Fruit fly (Drosophila melanogaster) whole organism, embryonic: ENCODE results near the gene CG32811.

Experiments used
- Blimp-1 ChIP-seq: fragments of 200-800 bp; sonication (Bioruptor generic); optimal IDR thresholded peaks from 3 replicates; lab custom pipeline; 2018; ENCODE audit warnings: missing biosample characterization, missing genetic modification characterization, mild to moderate bottlenecking, moderate library complexity, missing genetic modification reagents
- C15 ChIP-seq: fragments of 200-800 bp; sonication (Bioruptor generic); IDR thresholded peaks from 3 replicates; pipeline ENCODE4 v1.3.6; 2022; ENCODE audit warnings: missing biosample characterization, missing genetic modification characterization
- CG10959 ChIP-seq: fragments of 200-800 bp; sonication (Bioruptor generic); IDR thresholded peaks from 2 replicates; pipeline ENCODE4 v1.3.6; 2022; ENCODE audit warnings: missing biosample characterization, missing genetic modification characterization
- CG11093 ChIP-seq: fragments of 200-800 bp; sonication (Bioruptor generic); IDR thresholded peaks from 3 replicates; pipeline ENCODE4 v1.3.6; 2022; ENCODE audit warnings: missing biosample characterization, missing genetic modification characterization
- CG11696 ChIP-seq: fragments of 200-800 bp; sonication (Bioruptor generic); IDR thresholded peaks from 2 replicates; pipeline ENCODE4 v1.3.6; 2022; ENCODE audit warnings: missing biosample characterization, missing genetic modification characterization
- CG12391 ChIP-seq: fragments of 200-800 bp; sonication (Bioruptor generic); optimal IDR thresholded peaks from 3 replicates; lab custom pipeline; 2018; ENCODE audit warnings: missing biosample characterization, mild to moderate bottlenecking, missing genetic modification characterization, moderate library complexity
- CG12942 ChIP-seq: fragments of 200-800 bp; sonication (Bioruptor generic); optimal IDR thresholded peaks from 3 replicates; lab custom pipeline; 2016; ENCODE audit warnings: missing biosample characterization, missing genetic modification characterization
- CG13296 ChIP-seq: fragments of 200-800 bp; sonication (Bioruptor generic); optimal IDR thresholded peaks from 3 replicates; lab custom pipeline; 2018; ENCODE audit warnings: missing biosample characterization, mild to moderate bottlenecking, missing genetic modification characterization
- CG14050 ChIP-seq: fragments of 200-800 bp; sonication (Bioruptor generic); IDR thresholded peaks from 3 replicates; pipeline ENCODE4 v1.3.6; 2022; ENCODE audit warnings: missing biosample characterization, missing genetic modification characterization
- CG15269 ChIP-seq: fragments of 200-800 bp; sonication (Bioruptor generic); optimal IDR thresholded peaks from 2 replicates; lab custom pipeline; 2018; ENCODE audit warnings: missing biosample characterization, mild to moderate bottlenecking, missing genetic modification characterization, moderate library complexity
- CG15479 ChIP-seq: fragments of 200-800 bp; sonication (Bioruptor generic); optimal IDR thresholded peaks from 3 replicates; lab custom pipeline; 2019; ENCODE audit warnings: missing biosample characterization, mild to moderate bottlenecking, missing genetic modification characterization, moderate library complexity
- CG16779 ChIP-seq: fragments of 200-800 bp; sonication (Bioruptor generic); IDR thresholded peaks from 2 replicates; pipeline ENCODE4 v1.3.6; 2022; ENCODE audit warnings: missing biosample characterization, missing genetic modification characterization
- CG17829 ChIP-seq: fragments of 200-800 bp; optimal IDR thresholded peaks from 2 replicates; lab custom pipeline; 2019; ENCODE audit warnings: missing biosample characterization, mild to moderate bottlenecking, missing genetic modification characterization, moderate library complexity
- CG18619 ChIP-seq: fragments of 200-800 bp; sonication (Bioruptor generic); optimal IDR thresholded peaks from 3 replicates; lab custom pipeline; 2017; ENCODE audit warnings: missing biosample characterization, mild to moderate bottlenecking, missing genetic modification characterization
- CG32532 ChIP-seq: fragments of 200-800 bp; sonication (Bioruptor generic); IDR thresholded peaks from 2 replicates; pipeline ENCODE4 v1.3.6; 2022; ENCODE audit warnings: missing biosample characterization, missing genetic modification characterization
- CG33557 ChIP-seq: fragments of 200-800 bp; sonication (Bioruptor generic); optimal IDR thresholded peaks from 2 replicates; lab custom pipeline; 2019; ENCODE audit warnings: missing biosample characterization, mild to moderate bottlenecking, missing genetic modification characterization, moderate library complexity
- CG4820 ChIP-seq: fragments of 200-800 bp; sonication (Bioruptor generic); optimal IDR thresholded peaks from 3 replicates; lab custom pipeline; 2016; ENCODE audit warnings: missing biosample characterization, missing genetic modification characterization
- CG6813 ChIP-seq: fragments of 200-800 bp; sonication (Bioruptor generic); optimal IDR thresholded peaks from 2 replicates; lab custom pipeline; 2017; ENCODE audit warnings: missing biosample characterization, missing genetic modification characterization, mild to moderate bottlenecking, moderate library complexity, missing genetic modification reagents
- CG7357 ChIP-seq: fragments of 200-800 bp; sonication (Bioruptor generic); IDR thresholded peaks from 3 replicates; pipeline ENCODE4 v1.3.6; 2022; ENCODE audit warnings: missing biosample characterization, missing genetic modification characterization
- CG7745 ChIP-seq: fragments of 200-800 bp; sonication (Bioruptor generic); optimal IDR thresholded peaks from 2 replicates; lab custom pipeline; 2018; ENCODE audit warnings: missing biosample characterization, mild to moderate bottlenecking, missing genetic modification characterization, moderate library complexity
- CG7786 ChIP-seq: fragments of 200-800 bp; sonication (Bioruptor generic); optimal IDR thresholded peaks from 2 replicates; lab custom pipeline; 2016; ENCODE audit warnings: missing biosample characterization, missing genetic modification characterization
- CG7839 ChIP-seq: fragments of 200-800 bp; sonication (Bioruptor generic); optimal IDR thresholded peaks from 3 replicates; lab custom pipeline; 2018; ENCODE audit warnings: missing biosample characterization, mild to moderate bottlenecking, missing genetic modification characterization, moderate library complexity
- CG8281 ChIP-seq: fragments of 200-800 bp; sonication (Bioruptor generic); optimal IDR thresholded peaks from 2 replicates; lab custom pipeline; 2018; ENCODE audit warnings: missing biosample characterization, mild to moderate bottlenecking, missing genetic modification characterization, moderate library complexity
- CG9215 ChIP-seq: fragments of 200-800 bp; sonication (Bioruptor generic); IDR thresholded peaks from 2 replicates; pipeline ENCODE4 v1.3.6; 2022; ENCODE audit warnings: missing biosample characterization, missing genetic modification characterization
- CG9876 ChIP-seq: fragments of 200-800 bp; sonication (Bioruptor generic); optimal IDR thresholded peaks from 2 replicates; lab custom pipeline; 2016; ENCODE audit warnings: missing biosample characterization, missing genetic modification characterization
- CrebB ChIP-seq: fragments of 200-800 bp; sonication (Bioruptor generic); optimal IDR thresholded peaks from 3 replicates; lab custom pipeline; 2018; ENCODE audit warnings: missing biosample characterization, mild to moderate bottlenecking, missing genetic modification characterization
- Dip2 ChIP-seq: fragments of 200-800 bp; sonication (Bioruptor generic); IDR thresholded peaks from 2 replicates; pipeline ENCODE4 v1.3.6; 2022; ENCODE audit warnings: missing biosample characterization, missing genetic modification characterization
- Dll ChIP-seq: fragments of 200-800 bp; sonication (Bioruptor generic); IDR thresholded peaks from 4 replicates; pipeline ENCODE4 v1.3.6; 2022; ENCODE audit warnings: missing biosample characterization, missing genetic modification characterization; ENCODE audit not compliant: partially characterized antibody
- Drgx ChIP-seq: fragments of 200-800 bp; sonication (Bioruptor generic); IDR thresholded peaks from 2 replicates; pipeline ENCODE4 v1.3.6; 2022; ENCODE audit warnings: missing biosample characterization, missing genetic modification characterization
- Lim3 ChIP-seq: fragments of 200-800 bp; sonication (Bioruptor generic); IDR thresholded peaks from 2 replicates; pipeline ENCODE4 v1.3.6; 2022; ENCODE audit warnings: missing biosample characterization, missing genetic modification characterization
- Med ChIP-seq: fragments of 200-800 bp; sonication (Bioruptor generic); peaks from one replicate; lab custom pipeline; 2016; ENCODE audit warnings: missing biosample characterization, missing genetic modification characterization, mild to moderate bottlenecking, inconsistent platforms, moderate library complexity
- Oli ChIP-seq: fragments of 200-800 bp; sonication (Bioruptor generic); optimal IDR thresholded peaks from 2 replicates; lab custom pipeline; 2018; ENCODE audit warnings: missing biosample characterization, mild to moderate bottlenecking, missing genetic modification characterization, moderate library complexity
- ato ChIP-seq: fragments of 200-800 bp; sonication (Bioruptor generic); IDR thresholded peaks from 2 replicates; pipeline ENCODE4 v1.3.6; 2022; ENCODE audit warnings: missing biosample characterization, missing genetic modification characterization; ENCODE audit not compliant: partially characterized antibody
- bab2 ChIP-seq: fragments of 200-800 bp; sonication (Bioruptor generic); optimal IDR thresholded peaks from 2 replicates; lab custom pipeline; 2016; ENCODE audit warnings: missing biosample characterization, missing genetic modification characterization
- bcd ChIP-seq: fragments of 200-800 bp; sonication (Bioruptor generic); optimal IDR thresholded peaks from 2 replicates; lab custom pipeline; 2017; ENCODE audit warnings: missing biosample characterization, mild to moderate bottlenecking, missing genetic modification characterization
- bigmax ChIP-seq: fragments of 200-800 bp; sonication (Bioruptor generic); optimal IDR thresholded peaks from 2 replicates; lab custom pipeline; 2018; ENCODE audit warnings: missing biosample characterization, mild to moderate bottlenecking, missing genetic modification characterization
- bowl ChIP-seq: fragments of 200-800 bp; sonication (Bioruptor generic); IDR thresholded peaks from 2 replicates; pipeline ENCODE4 v1.3.6; 2022; ENCODE audit warnings: missing biosample characterization, missing genetic modification characterization
- caup ChIP-seq: fragments of 200-800 bp; sonication (Bioruptor generic); optimal IDR thresholded peaks from 3 replicates; lab custom pipeline; 2017; ENCODE audit warnings: missing biosample characterization, mild to moderate bottlenecking, missing genetic modification characterization, moderate library complexity; ENCODE audit not compliant: severe bottlenecking
- dati ChIP-seq: fragments of 200-800 bp; sonication (Bioruptor generic); IDR thresholded peaks from 2 replicates; pipeline ENCODE4 v1.3.6; 2022; ENCODE audit warnings: missing biosample characterization, missing genetic modification characterization
- ems ChIP-seq: fragments of 200-800 bp; sonication (Bioruptor generic); optimal IDR thresholded peaks from 3 replicates; lab custom pipeline; 2016; ENCODE audit warnings: missing biosample characterization, missing genetic modification characterization
- h ChIP-seq: fragments of >200 bp; optimal IDR thresholded peaks from 2 replicates; lab custom pipeline; 2017
- hbn ChIP-seq: fragments of 200-800 bp; sonication (Bioruptor generic); IDR thresholded peaks from 2 replicates; pipeline ENCODE4 v1.3.6; 2022; ENCODE audit warnings: missing biosample characterization, missing genetic modification characterization; ENCODE audit not compliant: partially characterized antibody
- maf-S ChIP-seq: fragments of 200-800 bp; sonication (Bioruptor generic); optimal IDR thresholded peaks from 2 replicates; lab custom pipeline; 2016; ENCODE audit warnings: missing biosample characterization, missing genetic modification characterization
- otp ChIP-seq: fragments of 200-800 bp; sonication (Bioruptor generic); IDR thresholded peaks from 3 replicates; pipeline ENCODE4, ENCODE4 v1.3.6; 2022; ENCODE audit warnings: missing biosample characterization, missing genetic modification characterization
- peb ChIP-seq: fragments of 200-800 bp; sonication (Bioruptor generic); IDR thresholded peaks from 2 replicates; pipeline ENCODE4 v1.3.6; 2022; ENCODE audit warnings: missing biosample characterization, missing genetic modification characterization
- sim ChIP-seq: fragments of 200-800 bp; sonication (Bioruptor generic); IDR thresholded peaks from 2 replicates; pipeline ENCODE4 v1.3.6; 2022; ENCODE audit warnings: missing biosample characterization, missing genetic modification characterization
- slbo ChIP-seq: fragments of 200-800 bp; sonication (Bioruptor generic); IDR thresholded peaks from 2 replicates; pipeline ENCODE4 v1.3.6; 2022; ENCODE audit warnings: missing biosample characterization, missing genetic modification characterization
- sug ChIP-seq: fragments of 200-800 bp; optimal IDR thresholded peaks from 2 replicates; lab custom pipeline; 2019; ENCODE audit warnings: missing biosample characterization, mild to moderate bottlenecking, missing genetic modification characterization, moderate library complexity
- tgo ChIP-seq: fragments of 200-800 bp; sonication (Bioruptor generic); IDR thresholded peaks from 3 replicates; pipeline ENCODE4 v1.3.6; 2022; ENCODE audit warnings: missing biosample characterization, missing genetic modification characterization
- ttk ChIP-seq: fragments of 200-800 bp; sonication (Bioruptor generic); IDR thresholded peaks from 2 replicates; pipeline ENCODE4 v2.1.2; 2022; ENCODE audit warnings: missing biosample characterization, missing genetic modification characterization

CG32811 gene

DNA sequence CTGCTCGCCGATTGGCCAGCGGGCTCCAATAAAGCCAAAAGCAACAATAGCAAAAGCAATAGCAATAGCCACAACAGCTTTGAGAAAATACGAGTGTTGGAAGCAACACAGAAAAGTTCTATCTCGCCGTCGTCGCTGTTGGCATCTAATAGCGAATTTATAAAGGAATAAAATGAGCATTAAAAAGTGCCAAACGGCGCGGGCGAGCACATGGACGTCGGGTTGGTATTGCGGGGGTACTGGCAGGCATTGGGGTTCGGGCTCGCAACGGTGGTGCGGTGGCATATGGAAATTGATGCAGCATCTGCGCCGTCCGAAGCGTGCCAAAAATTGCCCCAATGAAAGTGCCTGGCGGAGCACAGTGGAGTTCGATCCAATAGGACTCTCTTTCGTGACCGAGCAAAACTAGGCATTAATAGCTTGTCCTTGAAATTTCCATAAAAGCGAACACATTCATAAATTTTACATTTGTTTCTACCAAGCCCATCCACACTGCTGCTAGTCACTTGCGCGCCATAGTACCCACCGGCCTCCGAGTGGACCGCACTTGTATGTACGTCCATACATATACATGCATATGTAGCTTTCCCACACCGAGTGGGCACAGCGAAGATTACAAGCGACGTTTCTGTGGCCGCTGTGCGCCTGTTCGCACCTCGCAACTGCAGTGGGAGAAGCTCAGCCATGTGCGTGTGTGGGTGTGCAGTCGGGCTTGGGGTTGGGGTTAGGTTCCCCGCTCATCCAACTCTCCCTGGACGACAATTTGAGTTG is 21.2 kb downstream of the CG32811 start (continued):
- TF ChIP-seq CG4820 (GFP tag; lab: Kevin White, UChicago) (peak; percentile 86), CG15269 (peak; percentile 93), ems (GFP tag; lab: Kevin White, UChicago) (peak; percentile 89), CG18619 (GFP tag; lab: Kevin White, UChicago) (peak; percentile 92), CG7839 (tag; lab: Kevin White, UChicago) (peak; percentile 94), CG9876 (GFP tag; lab: Kevin White, UChicago) (peak; percentile 87), caup (GFP tag; lab: Kevin White, UChicago) (peak; percentile 94), CG12942 (GFP tag; lab: Kevin White, UChicago) (peak; percentile 86), Lim3 (GFP tag; lab: Robert Waterston, UW) (peak; percentile 79), CG13296 (GFP tag; lab: Kevin White, UChicago) (peak; percentile 89), sug (tag; lab: Kevin White, UChicago) (peak; percentile 53), Dll (GFP tag; lab: Robert Waterston, UW) (no peak), CG6813 (GFP tag; lab: Kevin White, UChicago) (peak; percentile 89), CG15479 (GFP tag; lab: Kevin White, UChicago) (no peak), CG10959 (GFP tag; lab: Robert Waterston, UW) (peak; percentile 62), CG11093 (GFP tag; lab: Robert Waterston, UW) (peak; percentile 88), CG11696 (peak; percentile 97), hbn (GFP tag; lab: Robert Waterston, UW) (no peak), sim (peak; percentile 83), bab2 (peak; percentile 91), C15 (GFP tag; lab: Robert Waterston, UW) (peak; percentile 76; the same call in 1 of the 3 replicates), CG12391 (peak; percentile 85), Blimp-1 (GFP tag; lab: Kevin White, UChicago) (peak; percentile 71), Drgx (peak; percentile 98), Med (GFP tag; lab: Kevin White, UChicago) (peak; percentile 99), bcd (GFP tag; lab: Kevin White, UChicago) (peak; percentile 91), CG32532 (GFP tag; lab: Robert Waterston, UW) (peak; percentile 96), CG9215 (peak; percentile 87), CG33557 (no peak), tgo (GFP tag; lab: Robert Waterston, UW) (peak; percentile 93), CG7786 (GFP tag; lab: Kevin White, UChicago) (peak; percentile 93), h (no peak), CG7357 (GFP tag; lab: Robert Waterston, UW) (peak; percentile 90), CG8281 (tag; lab: Kevin White, UChicago) (peak; percentile 70), CG16779 (peak; percentile 95), slbo (peak; percentile 95), CrebB (tag; lab: Kevin White, UChicago) (peak; percentile 89), peb (GFP tag; lab: Robert Waterston, UW) (peak; percentile 84), ttk (GFP tag; lab: Robert Waterston, UW) (peak; percentile 93), ato (GFP tag; lab: Robert Waterston, UW) (no peak), dati (GFP tag; lab: Robert Waterston, UW) (peak; percentile 86), otp (GFP tag; lab: Robert Waterston, UW) (peak; percentile 94), bowl (peak; percentile 81), CG7745 (tag; lab: Kevin White, UChicago) (no peak), CG14050 (GFP tag; lab: Robert Waterston, UW) (peak; percentile 93), maf-S (GFP tag; lab: Kevin White, UChicago) (peak; percentile 79), bigmax (GFP tag; lab: Kevin White, UChicago) (no peak), Dip2 (GFP tag; lab: Robert Waterston, UW) (peak; percentile 36; the same call in 1 of the 2 replicates), CG17829 (tag; lab: Kevin White, UChicago) (peak; percentile 79), Oli (tag; lab: Kevin White, UChicago) (peak; percentile 93)
